Fruit fly (Drosophila melanogaster): ENCODE results near the gene CG10866.

CG10866 gene

dm6 chr3L:3912134-3912533 lies 25.7 kb downstream of the CG10866 start:
- TF ChIP-seq rgr (GFP tag; optimal IDR thresholded peaks at IDR 0.05) (no peak), Abd-B (GFP tag; optimal IDR thresholded peaks at IDR 0.05) (no peak), CG9705 (GFP tag; optimal IDR thresholded peaks at IDR 0.05) (no peak), Vsx2 (GFP tag; optimal IDR thresholded peaks at IDR 0.05; ENCODE audit: partially characterized antibody) (no peak), usp (GFP tag; optimal IDR thresholded peaks at IDR 0.05) (no peak), tai (GFP tag; optimal IDR thresholded peaks at IDR 0.05) (no peak), CrebA (GFP tag; optimal IDR thresholded peaks at IDR 0.05; ENCODE audit: borderline replicate concordance) (no peak)

dm6 chr3L:3909831-3910230 lies 28.0 kb downstream of the CG10866 start, which contains the start of gene mge:
TSS of gene mge (minus strand) at chr3L:3909931.
- no peak for TF ChIP-seq Dfd (GFP tag; optimal IDR thresholded peaks at IDR 0.05)
- no peak for TF ChIP-seq OdsH (GFP tag; optimal IDR thresholded peaks at IDR 0.05)
- TF ChIP-seq dsf (GFP tag; optimal IDR thresholded peaks at IDR 0.05; ENCODE audit: borderline replicate concordance), result no peak
- no peak for TF ChIP-seq br (GFP tag; optimal IDR thresholded peaks at IDR 0.05)
- no peak for TF ChIP-seq Hr83 (GFP tag; optimal IDR thresholded peaks at IDR 0.05; ENCODE audit: poor library complexity, severe bottlenecking)
- no peak for TF ChIP-seq N (GFP tag; optimal IDR thresholded peaks at IDR 0.05)
- TF ChIP-seq CrebA (GFP tag; optimal IDR thresholded peaks at IDR 0.05; ENCODE audit: borderline replicate concordance), result no peak
- TF ChIP-seq dmrt93B (GFP tag; optimal IDR thresholded peaks at IDR 0.05), result no peak
- no peak for TF ChIP-seq Hr78 (GFP tag; optimal IDR thresholded peaks at IDR 0.05)
- TF ChIP-seq Sp1 (GFP tag; optimal IDR thresholded peaks at IDR 0.05), result no peak
- no peak for TF ChIP-seq sv (GFP tag; optimal IDR thresholded peaks at IDR 0.05)
- no peak for TF ChIP-seq fru (GFP tag; optimal IDR thresholded peaks at IDR 0.05)
- no peak for TF ChIP-seq Jra (GFP tag; optimal IDR thresholded peaks at IDR 0.05)
- no peak for TF ChIP-seq Vsx2 (GFP tag; optimal IDR thresholded peaks at IDR 0.05; ENCODE audit: partially characterized antibody)
- no peak for TF ChIP-seq ey (GFP tag; optimal IDR thresholded peaks at IDR 0.05)

- peak; percentile 7 for TF ChIP-seq Hr83 (GFP tag; optimal IDR thresholded peaks at IDR 0.05; ENCODE audit: poor library complexity, severe bottlenecking)
- TF ChIP-seq h (GFP tag; optimal IDR thresholded peaks at IDR 0.05), result no peak
- no peak for TF ChIP-seq woc (GFP tag; optimal IDR thresholded peaks at IDR 0.05)
- TF ChIP-seq CG32264 (GFP tag; optimal IDR thresholded peaks at IDR 0.05), result no peak
- peak; percentile 73 for TF ChIP-seq sage (GFP tag; optimal IDR thresholded peaks at IDR 0.05)
- TF ChIP-seq Hnf4 (GFP tag; optimal IDR thresholded peaks at IDR 0.05), result no peak
These were observed 28.7 kb downstream of the CG10866 start for dm6 chr3L:3908838-3909810.

dm6 chr3L:3905111-3905510 lies 32.7 kb downstream of the CG10866 start, which contains the start of gene ida:
TSS of gene ida (plus strand) at chr3L:3905344.
- TF ChIP-seq Rel (GFP tag; optimal IDR thresholded peaks at IDR 0.05), result no peak
- TF ChIP-seq Rel (tag; optimal IDR thresholded peaks at IDR 0.05), result peak; percentile 40
- no peak for TF ChIP-seq h (GFP tag; optimal IDR thresholded peaks at IDR 0.05)
- TF ChIP-seq Hnf4 (GFP tag; optimal IDR thresholded peaks at IDR 0.05), result peak; percentile 76
- TF ChIP-seq Jra (GFP tag; optimal IDR thresholded peaks at IDR 0.05), result no peak

- TF ChIP-seq tai (GFP tag; optimal IDR thresholded peaks at IDR 0.05), result no peak
- no peak for TF ChIP-seq foxo (GFP tag; optimal IDR thresholded peaks at IDR 0.05)
- TF ChIP-seq rgr (GFP tag; optimal IDR thresholded peaks at IDR 0.05), result peak; percentile 70
- TF ChIP-seq pan (optimal IDR thresholded peaks at IDR 0.05), result no peak
- TF ChIP-seq Hnf4 (GFP tag; optimal IDR thresholded peaks at IDR 0.05), result peak; percentile 28
- TF ChIP-seq N (GFP tag; optimal IDR thresholded peaks at IDR 0.05), result no peak
- no peak for TF ChIP-seq ey (GFP tag; optimal IDR thresholded peaks at IDR 0.05)
- no peak for TF ChIP-seq OdsH (GFP tag; optimal IDR thresholded peaks at IDR 0.05)
- TF ChIP-seq lola (GFP tag; optimal IDR thresholded peaks at IDR 0.05), result no peak
- no peak for TF ChIP-seq CG9705 (GFP tag; optimal IDR thresholded peaks at IDR 0.05)
- no peak for TF ChIP-seq br (GFP tag; optimal IDR thresholded peaks at IDR 0.05)
- peak; percentile 59 for TF ChIP-seq Hr83 (GFP tag; optimal IDR thresholded peaks at IDR 0.05; ENCODE audit: poor library complexity, severe bottlenecking)
- no peak for TF ChIP-seq dsf (GFP tag; optimal IDR thresholded peaks at IDR 0.05; ENCODE audit: borderline replicate concordance)
- no peak for TF ChIP-seq Sp1 (GFP tag; optimal IDR thresholded peaks at IDR 0.05)
- no peak for TF ChIP-seq sage (GFP tag; optimal IDR thresholded peaks at IDR 0.05)
- no peak for TF ChIP-seq CG32264 (GFP tag; optimal IDR thresholded peaks at IDR 0.05)
- TF ChIP-seq psq (GFP tag; optimal IDR thresholded peaks at IDR 0.05), result no peak
- no peak for TF ChIP-seq Abd-B (GFP tag; optimal IDR thresholded peaks at IDR 0.05)
- peak; percentile 73 for TF ChIP-seq Dif (GFP tag; optimal IDR thresholded peaks at IDR 0.05; ENCODE audit: partially characterized antibody)
- TF ChIP-seq woc (GFP tag; optimal IDR thresholded peaks at IDR 0.05), result no peak
- TF ChIP-seq fru (GFP tag; optimal IDR thresholded peaks at IDR 0.05), result no peak
- no peak for TF ChIP-seq Hr78 (GFP tag; optimal IDR thresholded peaks at IDR 0.05)
- TF ChIP-seq Mio (GFP tag; optimal IDR thresholded peaks at IDR 0.05), result no peak
- no peak for TF ChIP-seq CrebA (GFP tag; optimal IDR thresholded peaks at IDR 0.05; ENCODE audit: borderline replicate concordance)
- no peak for TF ChIP-seq dmrt93B (GFP tag; optimal IDR thresholded peaks at IDR 0.05)
- no peak for TF ChIP-seq Myc (optimal IDR thresholded peaks at IDR 0.05)
- TF ChIP-seq dl (GFP tag; optimal IDR thresholded peaks at IDR 0.05; ENCODE audit: insufficient read depth in 1 of 2, partially characterized antibody in 2 of 2), result peak in 1 of 2 experiments; percentile 19
- TF ChIP-seq h (GFP tag; optimal IDR thresholded peaks at IDR 0.05), result no peak
- no peak for TF ChIP-seq HLH106 (tag; optimal IDR thresholded peaks at IDR 0.05)
- TF ChIP-seq brk (GFP tag; optimal IDR thresholded peaks at IDR 0.05), result no peak
These were observed 34.5 kb downstream of the CG10866 start, which contains the start of gene Sc2 for dm6 chr3L:3903301-3903700. TSS of gene Sc2 (plus strand) at chr3L:3903492.
